Worm (Caenorhabditis elegans) whole organism, mixed stage, embryonic: ENCODE measurements around the gene apl-1.

ENCODE experiments used
- blmp-1 ChIP-seq: fragments of 150-350 bp; optimal IDR thresholded peaks from 2 replicates; lab custom pipeline; 2014; ENCODE audit warnings: missing biosample characterization, missing genetic modification characterization
- elt-3 ChIP-seq: fragments of 150-350 bp; optimal IDR thresholded peaks from 2 replicates; lab custom pipeline; 2014; ENCODE audit warnings: missing biosample characterization, missing genetic modification characterization
- lsy-2 ChIP-seq: fragments of 150-350 bp; optimal IDR thresholded peaks from 2 replicates; lab custom pipeline; 2014; ENCODE audit warnings: missing biosample characterization, missing genetic modification characterization
- mep-1 ChIP-seq: fragments of 150-350 bp; optimal IDR thresholded peaks from 2 replicates; lab custom pipeline; 2017; ENCODE audit warnings: missing biosample characterization, missing genetic modification reagents, missing genetic modification characterization, inconsistent platforms
- mls-2 ChIP-seq: sonication (generic microtip); optimal IDR thresholded peaks from 2 replicates; lab custom pipeline; 2016; ENCODE audit warnings: mild to moderate bottlenecking, missing genetic modification characterization, moderate library complexity, missing compliant biosample characterization
- nhr-28 ChIP-seq: fragments of 150-350 bp; optimal IDR thresholded peaks from 2 replicates; lab custom pipeline; 2014; ENCODE audit warnings: missing biosample characterization, missing genetic modification characterization
- pha-4 ChIP-seq: fragments of 150-350 bp; optimal IDR thresholded peaks from 2 replicates; lab custom pipeline; 2018; ENCODE audit warnings: missing biosample characterization, missing genetic modification reagents, missing genetic modification characterization
- snpc-4 ChIP-seq: fragments of 150-350 bp; optimal IDR thresholded peaks from 2 replicates; lab custom pipeline; 2014; ENCODE audit warnings: missing biosample characterization, missing genetic modification characterization
- unc-39 ChIP-seq: fragments of 150-350 bp; optimal IDR thresholded peaks from 2 replicates; lab custom pipeline; 2014; ENCODE audit warnings: missing biosample characterization, missing genetic modification characterization
- unc-62 ChIP-seq: fragments of 150-350 bp; optimal IDR thresholded peaks from 2 replicates; lab custom pipeline; 2014; ENCODE audit warnings: missing biosample characterization, missing genetic modification reagents, missing genetic modification characterization
- ztf-11 ChIP-seq: fragments of 150-350 bp; optimal IDR thresholded peaks from 2 replicates; lab custom pipeline; 2014; ENCODE audit warnings: missing biosample characterization, missing genetic modification characterization

DNA sequence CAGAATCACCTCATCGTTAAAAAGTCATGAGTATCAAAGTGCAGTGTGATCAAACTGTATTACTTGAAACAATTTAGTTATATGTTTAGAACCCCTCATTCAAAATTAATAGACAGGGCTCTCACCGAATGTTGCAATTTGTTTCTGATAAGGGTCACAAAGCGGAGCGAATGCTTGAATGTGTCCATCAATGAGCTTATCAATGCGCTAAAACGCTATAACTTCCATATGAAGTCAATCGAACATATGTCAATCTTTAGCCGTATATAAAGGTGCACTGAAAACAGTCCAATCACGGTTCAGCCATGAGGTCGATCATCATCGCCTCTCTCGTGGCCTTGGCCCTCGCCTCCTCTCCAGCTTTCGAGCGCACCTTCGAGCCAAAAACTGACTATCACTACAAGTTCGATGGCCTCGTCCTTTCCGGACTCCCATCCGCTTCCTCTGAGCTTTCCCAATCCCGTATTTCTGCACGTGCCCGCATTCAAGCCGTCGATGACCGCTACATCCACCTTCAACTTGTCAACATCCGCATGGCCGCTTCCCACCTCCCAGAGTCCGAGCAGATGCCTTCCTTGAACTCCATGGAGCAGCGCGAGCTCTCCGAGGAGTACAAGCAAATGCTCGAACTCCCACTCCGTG lies 15.8 kb downstream of the apl-1 start, which contains the start of gene vit-2:
- TF ChIP-seq unc-39 (tag; lab: Kevin White, UChicago) (no peak), lsy-2 (tag; lab: Kevin White, UChicago) (no peak), unc-62 (GFP tag; lab: Kevin White, UChicago) (no peak), elt-3 (tag; lab: Kevin White, UChicago) (no peak), mls-2 (tag; lab: Kevin White, UChicago) (no peak), nhr-28 (tag; lab: Kevin White, UChicago) (no peak), ztf-11 (no peak), mep-1 (tag; lab: Kevin White, UChicago) (no peak), snpc-4 (no peak), blmp-1 (tag; lab: Kevin White, UChicago) (no peak), pha-4 (no peak)
